Fruit fly (Drosophila melanogaster) whole organism, embryonic: ENCODE results near the gene mxc.

ENCODE experiments used
- ATbp ChIP-seq: fragments of 200-800 bp; sonication (Bioruptor generic); optimal IDR thresholded peaks from 2 replicates; lab custom pipeline; 2017; ENCODE audit warnings: missing biosample characterization, mild to moderate bottlenecking, missing genetic modification characterization, missing genetic modification reagents
- BEAF-32 ChIP-seq: fragments of 200-800 bp; sonication (Bioruptor generic); optimal IDR thresholded peaks from 3 replicates; lab custom pipeline; 2017; ENCODE audit warnings: missing biosample characterization, missing genetic modification characterization, mild to moderate bottlenecking, moderate library complexity, missing genetic modification reagents
- Bgb ChIP-seq: fragments of 200-800 bp; sonication (Bioruptor generic); IDR thresholded peaks from 2 replicates; pipeline ENCODE4 v1.3.6; 2022; ENCODE audit warnings: missing biosample characterization, missing genetic modification characterization; ENCODE audit not compliant: partially characterized antibody
- CG10267 ChIP-seq: fragments of 200-800 bp; sonication (Bioruptor generic); optimal IDR thresholded peaks from 2 replicates; lab custom pipeline; 2018; ENCODE audit warnings: missing biosample characterization, mild to moderate bottlenecking, missing genetic modification characterization, moderate library complexity
- CG1233 ChIP-seq: fragments of 200-800 bp; sonication (Bioruptor generic); optimal IDR thresholded peaks from 4 replicates; lab custom pipeline; 2018; ENCODE audit warnings: missing biosample characterization, mild to moderate bottlenecking, missing genetic modification characterization
- CG12942 ChIP-seq: fragments of 200-800 bp; sonication (Bioruptor generic); optimal IDR thresholded peaks from 3 replicates; lab custom pipeline; 2016; ENCODE audit warnings: missing biosample characterization, missing genetic modification characterization
- CG14710 ChIP-seq: fragments of 200-800 bp; sonication (Bioruptor generic); optimal IDR thresholded peaks from 3 replicates; lab custom pipeline; 2019; ENCODE audit warnings: missing biosample characterization, mild to moderate bottlenecking, missing genetic modification characterization, moderate library complexity
- CG15269 ChIP-seq: fragments of 200-800 bp; sonication (Bioruptor generic); optimal IDR thresholded peaks from 2 replicates; lab custom pipeline; 2018; ENCODE audit warnings: missing biosample characterization, mild to moderate bottlenecking, missing genetic modification characterization, moderate library complexity
- CG1603 ChIP-seq: fragments of 200-800 bp; sonication (Bioruptor generic); optimal IDR thresholded peaks from 2 replicates; lab custom pipeline; 2019; ENCODE audit warnings: missing biosample characterization, mild to moderate bottlenecking, missing genetic modification characterization, moderate library complexity
- CG16813 ChIP-seq: fragments of 200-800 bp; sonication (Bioruptor generic); IDR thresholded peaks from 3 replicates; pipeline ENCODE4 v1.3.6; 2022; ENCODE audit warnings: missing biosample characterization, missing genetic modification characterization; ENCODE audit not compliant: partially characterized antibody
- CG16815 ChIP-seq: fragments of 200-800 bp; sonication (Bioruptor generic); optimal IDR thresholded peaks from 3 replicates; lab custom pipeline; 2017; ENCODE audit warnings: missing biosample characterization, mild to moderate bottlenecking, missing genetic modification characterization
- CG2889 ChIP-seq: fragments of 200-800 bp; sonication (Bioruptor generic); IDR thresholded peaks from 3 replicates; pipeline ENCODE4 v1.3.6; 2022; ENCODE audit warnings: missing biosample characterization, missing genetic modification characterization
- CG30020 ChIP-seq: fragments of 200-800 bp; optimal IDR thresholded peaks from 2 replicates; lab custom pipeline; 2019; ENCODE audit warnings: missing biosample characterization, mild to moderate bottlenecking, missing genetic modification characterization, moderate library complexity
- CG6791 ChIP-seq: fragments of 200-800 bp; sonication (Bioruptor generic); IDR thresholded peaks from 3 replicates; pipeline ENCODE4 v1.3.6; 2022; ENCODE audit warnings: missing biosample characterization, missing genetic modification characterization; ENCODE audit not compliant: partially characterized antibody
- CG7928 ChIP-seq: fragments of 200-800 bp; sonication (Bioruptor generic); optimal IDR thresholded peaks from 2 replicates; lab custom pipeline; 2017; ENCODE audit warnings: missing biosample characterization, mild to moderate bottlenecking, missing genetic modification characterization
- CG9817 ChIP-seq: fragments of 200-800 bp; sonication (Bioruptor generic); optimal IDR thresholded peaks from 2 replicates; lab custom pipeline; 2018; ENCODE audit warnings: missing biosample characterization, mild to moderate bottlenecking, missing genetic modification characterization, moderate library complexity
- CkIIα-i1 ChIP-seq: fragments of 200-800 bp; sonication (Bioruptor generic); IDR thresholded peaks from 2 replicates; pipeline ENCODE4 v1.3.6; 2022; ENCODE audit warnings: missing biosample characterization, missing genetic modification characterization
- CoRest ChIP-seq: fragments of 200-800 bp; sonication (Bioruptor generic); optimal IDR thresholded peaks from 3 replicates; lab custom pipeline; 2018; ENCODE audit warnings: missing biosample characterization, mild to moderate bottlenecking, missing genetic modification characterization, moderate library complexity
- D ChIP-seq, 2 experiments: fragments of 200-800 bp in 1 of 2; fragments of >200 bp in 1 of 2; sonication (Bioruptor generic) in 1 of 2; optimal IDR thresholded peaks; 2 replicates in 1 of 2; 3 replicates in 1 of 2; lab custom pipeline; 2017; ENCODE audit warnings: mild to moderate bottlenecking in 1 of 2, missing biosample characterization in 1 of 2, missing genetic modification characterization in 1 of 2, missing genetic modification reagents in 1 of 2
- Dp ChIP-seq: fragments of 200-800 bp; sonication (Bioruptor generic); optimal IDR thresholded peaks from 2 replicates; lab custom pipeline; 2018; ENCODE audit warnings: missing biosample characterization, mild to moderate bottlenecking, missing genetic modification characterization, moderate library complexity
- Dref ChIP-seq: fragments of 200-800 bp; sonication (Bioruptor generic); IDR thresholded peaks from 2 replicates; pipeline ENCODE4 v1.3.6; 2022; ENCODE audit warnings: missing biosample characterization, missing genetic modification characterization
- E2f1 ChIP-seq: fragments of 200-800 bp; sonication (Bioruptor generic); IDR thresholded peaks from 2 replicates; pipeline ENCODE4 v1.3.6; 2022; ENCODE audit warnings: missing biosample characterization, missing genetic modification characterization
- ERR ChIP-seq: fragments of 200-800 bp; sonication (Bioruptor generic); optimal IDR thresholded peaks from 2 replicates; lab custom pipeline; 2016; ENCODE audit warnings: missing biosample characterization, missing genetic modification characterization
- HLHmδ ChIP-seq: fragments of 200-800 bp; sonication (Bioruptor generic); optimal IDR thresholded peaks from 2 replicates; lab custom pipeline; 2018; ENCODE audit warnings: missing biosample characterization, mild to moderate bottlenecking, missing genetic modification characterization, moderate library complexity
- amos ChIP-seq: fragments of 200-800 bp; sonication (Bioruptor generic); IDR thresholded peaks from 2 replicates; pipeline ENCODE4 v1.3.6; 2022; ENCODE audit warnings: missing biosample characterization, missing genetic modification characterization; ENCODE audit not compliant: partially characterized antibody
- ap ChIP-seq: fragments of 200-800 bp; sonication (Bioruptor generic); IDR thresholded peaks from 2 replicates; pipeline ENCODE4 v1.3.6; 2022; ENCODE audit warnings: missing biosample characterization, missing genetic modification characterization
- caup ChIP-seq: fragments of 200-800 bp; sonication (Bioruptor generic); optimal IDR thresholded peaks from 3 replicates; lab custom pipeline; 2017; ENCODE audit warnings: missing biosample characterization, mild to moderate bottlenecking, missing genetic modification characterization, moderate library complexity; ENCODE audit not compliant: severe bottlenecking
- gcm2 ChIP-seq: fragments of 200-800 bp; sonication (Bioruptor generic); optimal IDR thresholded peaks from 2 replicates; lab custom pipeline; 2016; ENCODE audit warnings: missing biosample characterization, missing genetic modification characterization
- gem ChIP-seq: fragments of 200-800 bp; sonication (Bioruptor generic); optimal IDR thresholded peaks from 2 replicates; lab custom pipeline; 2019; ENCODE audit warnings: missing biosample characterization, mild to moderate bottlenecking, missing genetic modification characterization, moderate library complexity
- hb ChIP-seq: fragments of 200-800 bp; sonication (Bioruptor generic); IDR thresholded peaks from 3 replicates; pipeline ENCODE4 v1.3.6; 2022; ENCODE audit warnings: missing biosample characterization, missing genetic modification characterization; ENCODE audit not compliant: partially characterized antibody
- knrl ChIP-seq: fragments of 200-800 bp; sonication (Bioruptor generic); IDR thresholded peaks from 3 replicates; pipeline ENCODE4 v1.3.6; 2022; ENCODE audit warnings: missing biosample characterization, missing genetic modification characterization; ENCODE audit not compliant: partially characterized antibody
- mam ChIP-seq: fragments of 200-800 bp; sonication (Bioruptor generic); optimal IDR thresholded peaks from 3 replicates; lab custom pipeline; 2016; ENCODE audit warnings: missing biosample characterization, missing genetic modification characterization
- row ChIP-seq: fragments of 200-800 bp; sonication (Bioruptor generic); IDR thresholded peaks from 3 replicates; pipeline ENCODE4 v1.3.6; 2022; ENCODE audit warnings: missing biosample characterization, missing genetic modification characterization
- tio ChIP-seq: fragments of 200-800 bp; sonication (Bioruptor generic); optimal IDR thresholded peaks from 2 replicates; lab custom pipeline; 2017; ENCODE audit warnings: missing biosample characterization, missing genetic modification characterization, inconsistent platforms
- tna ChIP-seq: fragments of 200-800 bp; sonication (Bioruptor generic); IDR thresholded peaks from 2 replicates; pipeline ENCODE4 v1.3.6; 2022; ENCODE audit warnings: missing biosample characterization, missing genetic modification characterization; ENCODE audit not compliant: partially characterized antibody
- toy ChIP-seq: fragments of 200-800 bp; sonication (Bioruptor generic); IDR thresholded peaks from 2 replicates; pipeline ENCODE4 v1.3.6; 2022; ENCODE audit warnings: missing biosample characterization, missing genetic modification characterization
- trem ChIP-seq: fragments of 200-800 bp; optimal IDR thresholded peaks from 3 replicates; lab custom pipeline; 2019; ENCODE audit warnings: missing biosample characterization, mild to moderate bottlenecking, missing genetic modification characterization, moderate library complexity
- usp ChIP-seq: fragments of >200 bp; optimal IDR thresholded peaks from 2 replicates; lab custom pipeline; 2017; ENCODE audit warnings: missing biosample characterization, missing genetic modification characterization
- vnd ChIP-seq: fragments of 200-800 bp; sonication (Bioruptor generic); IDR thresholded peaks from 3 replicates; pipeline ENCODE4 v1.3.6; 2022; ENCODE audit warnings: missing biosample characterization, missing genetic modification characterization; ENCODE audit not compliant: partially characterized antibody

The mxc gene

dm6 chrX:9272830-9273507, 29.7 kb upstream of the mxc start, which contains the start of the genes Cfp1 and Aladin (continued):
- TF ChIP-seq CG16813 (GFP tag; lab: Robert Waterston, UW) (peak; percentile 59; the same call in 2 of the 3 replicates), toy (GFP tag; lab: Robert Waterston, UW) (no peak), CG16815 (GFP tag; lab: Kevin White, UChicago) (no peak), tio (GFP tag; lab: Kevin White, UChicago) (no peak), amos (GFP tag; lab: Robert Waterston, UW) (peak; percentile 41; the same call in 1 of the 2 replicates), CG30020 (tag; lab: Kevin White, UChicago) (peak; percentile 27), CkIIα-i1 (GFP tag; lab: Robert Waterston, UW) (no peak), CG14710 (tag; lab: Kevin White, UChicago) (peak; percentile 34), knrl (GFP tag; lab: Robert Waterston, UW) (peak; percentile 64; the same call in 2 of the 3 replicates), CG2889 (GFP tag; lab: Robert Waterston, UW) (no peak), BEAF-32 (GFP tag; lab: Kevin White, UChicago) (peak; percentile 77), CG6791 (GFP tag; lab: Robert Waterston, UW) (peak; percentile 40; the same call in 1 of the 3 replicates), Dp (GFP tag; lab: Kevin White, UChicago) (peak; percentile 66), Dref (GFP tag; lab: Robert Waterston, UW) (peak; percentile 61), Bgb (peak; percentile 33), CG7928 (GFP tag; lab: Kevin White, UChicago) (no peak), row (GFP tag; lab: Robert Waterston, UW) (peak; percentile 53), tna (GFP tag; lab: Robert Waterston, UW) (no peak), trem (tag; lab: Kevin White, UChicago) (peak; percentile 13), CG10267 (tag; lab: Kevin White, UChicago) (peak; percentile 13), CG1603 (tag; lab: Kevin White, UChicago) (no peak)
- TF ChIP-seq, all 482 proteins: peak for 34

- TF ChIP-seq usp (GFP tag; lab: Kevin White, UChicago) (no peak), CoRest (tag; lab: Kevin White, UChicago) (no peak), HLHmδ (GFP tag; lab: Kevin White, UChicago) (no peak), gcm2 (no peak), CG1233 (GFP tag; lab: Kevin White, UChicago) (no peak), E2f1 (no peak), ap (GFP tag; lab: Robert Waterston, UW) (no peak), vnd (GFP tag; lab: Robert Waterston, UW) (no peak), gem (tag; lab: Kevin White, UChicago) (no peak), CG12942 (GFP tag; lab: Kevin White, UChicago) (no peak), hb (no peak), D (optimal IDR thresholded peaks at IDR 0.05; lab: Kevin White, UChicago) (no peak), D (GFP tag; optimal IDR thresholded peaks at IDR 0.05; lab: Kevin White, UChicago) (no peak), CG15269 (no peak), ATbp (GFP tag; lab: Kevin White, UChicago) (no peak), caup (GFP tag; lab: Kevin White, UChicago) (no peak), CG9817 (tag; lab: Kevin White, UChicago) (no peak), ERR (GFP tag; lab: Kevin White, UChicago) (no peak), mam (GFP tag; lab: Kevin White, UChicago) (no peak)
- TF ChIP-seq, all 482 proteins: peak for 0
These were observed 26.6 kb upstream of the mxc start, which contains the start of gene CG17440 for dm6 chrX:9269825-9270224. TSS of gene CG17440 (minus strand) at chrX:9269925.
